Worm (Caenorhabditis elegans) whole organism, early embryonic: ENCODE data around the gene unc-18.

ENCODE experiments used
- B0310.2 ChIP-seq: sonication (generic microtip); optimal IDR thresholded peaks from 2 replicates; lab custom pipeline; 2016; ENCODE audit warnings: mild to moderate bottlenecking, missing genetic modification characterization, missing compliant biosample characterization
- F13C5.2 ChIP-seq: sonication (generic microtip); optimal IDR thresholded peaks from 2 replicates; lab custom pipeline; 2017; ENCODE audit warnings: mild to moderate bottlenecking, missing genetic modification characterization, inconsistent platforms, missing compliant biosample characterization
- aly-1 ChIP-seq: sonication (generic microtip); optimal IDR thresholded peaks from 2 replicates; lab custom pipeline; 2016; ENCODE audit warnings: missing genetic modification characterization, missing compliant biosample characterization
- ama-1 ChIP-seq: fragments of 150-350 bp; optimal IDR thresholded peaks from 2 replicates; lab custom pipeline; 2014
- ceh-13 ChIP-seq: fragments of 200-800 bp; sonication (Bioruptor generic); optimal IDR thresholded peaks from 2 replicates; lab custom pipeline; 2018; ENCODE audit warnings: mild to moderate bottlenecking, missing genetic modification characterization, missing compliant biosample characterization
- ceh-36 ChIP-seq: sonication (generic microtip); optimal IDR thresholded peaks from 2 replicates; lab custom pipeline; 2016; ENCODE audit warnings: missing genetic modification characterization, inconsistent platforms, missing compliant biosample characterization
- ets-7 ChIP-seq: sonication (generic microtip); optimal IDR thresholded peaks from 2 replicates; lab custom pipeline; 2016; ENCODE audit warnings: missing genotype, missing genetic modification characterization, missing compliant biosample characterization
- flt-1 ChIP-seq: fragments of 200-800 bp; sonication (Bioruptor generic); IDR thresholded peaks from 2 replicates; pipeline ENCODE4 v1.3.6; 2022; ENCODE audit warnings: missing genetic modification characterization, missing compliant biosample characterization
- hmbx-1 ChIP-seq: sonication (generic microtip); optimal IDR thresholded peaks from 2 replicates; lab custom pipeline; 2016; ENCODE audit warnings: mild to moderate bottlenecking, missing genetic modification characterization, missing compliant biosample characterization
- hmg-4 ChIP-seq: fragments of 200-800 bp; sonication (Bioruptor generic); optimal IDR thresholded peaks from 2 replicates; lab custom pipeline; 2018; ENCODE audit warnings: mild to moderate bottlenecking, missing genetic modification characterization, missing compliant biosample characterization
- hnd-1 ChIP-seq: sonication (generic microtip); optimal IDR thresholded peaks from 2 replicates; lab custom pipeline; 2016; ENCODE audit warnings: missing genetic modification characterization, missing compliant biosample characterization
- pes-1 ChIP-seq: fragments of 200-800 bp; sonication (Bioruptor generic); IDR thresholded peaks from 2 replicates; pipeline ENCODE4 v1.3.6; 2022; ENCODE audit warnings: missing genetic modification reagents, missing genetic modification characterization, missing compliant biosample characterization
- scrt-1 ChIP-seq: fragments of 200-800 bp; sonication (Bioruptor generic); IDR thresholded peaks from 2 replicates; pipeline ENCODE4 v1.3.6; 2022; ENCODE audit warnings: missing genetic modification characterization, missing compliant biosample characterization
- sea-1 ChIP-seq: fragments of 200-800 bp; sonication (Bioruptor generic); conservative IDR thresholded peaks from 2 replicates; pipeline ENCODE4 v1.3.6; 2022; ENCODE audit warnings: missing genetic modification characterization, missing compliant biosample characterization
- tbx-11 ChIP-seq: fragments of 200-800 bp; sonication (Bioruptor generic); IDR thresholded peaks from 2 replicates; pipeline ENCODE4 v1.3.6; 2022; ENCODE audit warnings: missing genetic modification characterization, missing compliant biosample characterization
- tbx-37 ChIP-seq: fragments of 200-800 bp; sonication (Bioruptor generic); conservative IDR thresholded peaks from 2 replicates; pipeline ENCODE4 v1.3.6; 2022; ENCODE audit warnings: missing genetic modification reagents, missing genetic modification characterization, missing compliant biosample characterization
- tra-4 ChIP-seq: sonication (generic microtip); optimal IDR thresholded peaks from 2 replicates; lab custom pipeline; 2017; ENCODE audit warnings: missing genetic modification characterization, missing compliant biosample characterization

Gene unc-18

DNA sequence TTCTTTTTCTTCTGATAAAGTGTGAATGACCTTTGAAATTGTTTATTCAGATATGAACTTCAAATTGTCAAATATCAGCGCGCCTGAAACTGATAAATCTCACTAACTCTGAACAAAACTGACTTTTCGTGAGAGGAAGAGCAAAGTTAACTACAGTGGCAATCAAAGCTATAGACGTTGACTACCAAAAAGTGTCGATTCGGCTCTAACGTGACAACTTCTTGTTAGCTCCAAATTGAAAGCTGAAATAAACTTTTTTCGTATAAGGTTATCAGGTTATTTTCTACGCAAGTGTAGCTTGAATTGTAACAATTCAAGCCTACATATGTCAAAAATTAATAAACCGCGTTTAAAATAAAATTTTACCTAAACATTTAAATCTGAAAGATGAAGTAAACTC lies 43.7 kb downstream of the unc-18 start:
- TF ChIP-seq F13C5.2 (no peak), aly-1 (no peak), ceh-13 (GFP tag; lab: Kevin White, UChicago) (no peak), hnd-1 (tag; lab: Kevin White, UChicago) (no peak), flt-1 (no peak), ets-7 (tag; lab: Kevin White, UChicago) (no peak), hmg-4 (GFP tag; lab: Kevin White, UChicago) (no peak), tra-4 (tag; lab: Kevin White, UChicago) (no peak), tbx-11 (no peak), ama-1 (no peak), scrt-1 (GFP tag; lab: Robert Waterston, UW) (no peak), pes-1 (GFP tag; lab: Robert Waterston, UW) (no peak), ceh-36 (tag; lab: Kevin White, UChicago) (no peak), B0310.2 (no peak)

- TF ChIP-seq aly-1 (no peak), hmbx-1 (tag; lab: Kevin White, UChicago) (no peak), pes-1 (GFP tag; lab: Robert Waterston, UW) (no peak), ama-1 (no peak), F13C5.2 (no peak), tbx-37 (GFP tag; lab: Robert Waterston, UW) (no peak), hnd-1 (tag; lab: Kevin White, UChicago) (no peak), hmg-4 (GFP tag; lab: Kevin White, UChicago) (no peak), scrt-1 (GFP tag; lab: Robert Waterston, UW) (no peak), flt-1 (no peak), ets-7 (tag; lab: Kevin White, UChicago) (no peak), ceh-36 (tag; lab: Kevin White, UChicago) (no peak), sea-1 (GFP tag; lab: Robert Waterston, UW) (no peak), tra-4 (tag; lab: Kevin White, UChicago) (no peak), ceh-13 (GFP tag; lab: Kevin White, UChicago) (no peak)
Measured at ce11 chrX:7727601-7728000, 44.9 kb downstream of the unc-18 start, which contains the start of gene vit-1. vit-1 (plus strand) TSS chrX:7727889.

DNA sequence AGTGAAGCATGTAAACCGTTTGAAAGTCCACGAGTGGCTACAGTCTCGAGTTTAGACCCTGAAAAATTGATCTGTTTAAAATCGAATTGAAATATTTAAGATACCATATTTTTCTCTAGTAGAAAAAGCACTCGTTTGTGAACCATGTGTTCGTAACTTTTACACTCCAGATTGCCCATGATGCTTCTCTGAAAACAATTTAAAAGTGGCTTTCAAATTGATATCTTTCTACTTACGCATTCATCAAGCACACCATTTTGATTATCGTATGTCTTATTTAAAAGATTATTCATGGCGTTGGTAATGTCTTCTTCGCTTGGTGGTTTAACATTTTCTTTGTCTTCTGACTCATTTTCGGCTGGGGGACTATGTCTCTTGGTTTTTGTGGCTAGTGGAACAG lies 50.9 kb downstream of the unc-18 start:
- TF ChIP-seq ceh-13 (GFP tag; lab: Kevin White, UChicago): no peak
- TF ChIP-seq aly-1: no peak
- no peak for TF ChIP-seq hnd-1 (tag; lab: Kevin White, UChicago)
- no peak for TF ChIP-seq hmg-4 (GFP tag; lab: Kevin White, UChicago)
- TF ChIP-seq tra-4 (tag; lab: Kevin White, UChicago): no peak
- TF ChIP-seq pes-1 (GFP tag; lab: Robert Waterston, UW): no peak
- TF ChIP-seq F13C5.2: no peak
